Fruit fly (Drosophila melanogaster): Measurements from ENCODE around the gene kirre.

kirre gene

dm6 chrX:2936727-2937126 is 196.5 kb downstream of the kirre start, which contains the start of gene CG3598:
TSS of gene CG3598 (plus strand) at chrX:2937027.
- no peak for TF ChIP-seq achi (GFP tag; optimal IDR thresholded peaks at IDR 0.05)
- TF ChIP-seq CG11762 (GFP tag; optimal IDR thresholded peaks at IDR 0.05; ENCODE audit: insufficient read depth) = no peak
- TF ChIP-seq Eip75B (GFP tag; optimal IDR thresholded peaks at IDR 0.05) = no peak
- TF ChIP-seq topi (GFP tag; optimal IDR thresholded peaks at IDR 0.05) = no peak
- TF ChIP-seq pdm3 (GFP tag; optimal IDR thresholded peaks at IDR 0.05) = no peak
- TF ChIP-seq CG6163 (GFP tag; IDR thresholded peaks at IDR 0.05) = no peak
- no peak for TF ChIP-seq CG3919 (GFP tag; optimal IDR thresholded peaks at IDR 0.05)
- no peak for TF ChIP-seq acj6 (GFP tag; optimal IDR thresholded peaks at IDR 0.05)
- no peak for TF ChIP-seq esn (GFP tag; optimal IDR thresholded peaks at IDR 0.05)
- no peak for TF ChIP-seq CG7368 (GFP tag; optimal IDR thresholded peaks at IDR 0.05)

dm6 chrX:2938556-2938955 is 198.4 kb downstream of the kirre start, which contains the start of gene CG14420:
TSS of gene CG14420 (plus strand) at chrX:2938856.
- TF ChIP-seq CG34406 (GFP tag; optimal IDR thresholded peaks at IDR 0.05) = no peak
- no peak for TF ChIP-seq Eip78C (GFP tag)
- TF ChIP-seq Hr4 (GFP tag; optimal IDR thresholded peaks at IDR 0.05) = no peak
- no peak for TF ChIP-seq fd85E (GFP tag; optimal IDR thresholded peaks at IDR 0.05)
- no peak for TF ChIP-seq CG7368 (GFP tag; optimal IDR thresholded peaks at IDR 0.05)
- no peak for TF ChIP-seq CG6163 (GFP tag; IDR thresholded peaks at IDR 0.05)
- no peak for TF ChIP-seq Sox102F (GFP tag; optimal IDR thresholded peaks at IDR 0.05)
- TF ChIP-seq salr (GFP tag; optimal IDR thresholded peaks at IDR 0.05) = no peak
- TF ChIP-seq Ets21C (GFP tag; optimal IDR thresholded peaks at IDR 0.05) = no peak
- no peak for TF ChIP-seq Smox (GFP tag; optimal IDR thresholded peaks at IDR 0.05)
- TF ChIP-seq CG10669 (GFP tag; optimal IDR thresholded peaks at IDR 0.05) = no peak

- TF ChIP-seq achi (GFP tag; optimal IDR thresholded peaks at IDR 0.05) = no peak
- no peak for TF ChIP-seq esn (GFP tag; optimal IDR thresholded peaks at IDR 0.05)
- no peak for TF ChIP-seq dac (GFP tag; optimal IDR thresholded peaks at IDR 0.05)
- TF ChIP-seq CG34406 (GFP tag; optimal IDR thresholded peaks at IDR 0.05) = no peak
- no peak for TF ChIP-seq Sox15 (GFP tag; optimal IDR thresholded peaks at IDR 0.05)
Measured at dm6 chrX:2941108-2941507, 200.9 kb downstream of the kirre start, which contains the start of gene CG14421. TSS of gene CG14421 (plus strand) at chrX:2941408.

dm6 chrX:2943086-2943485 is 202.9 kb downstream of the kirre start, which contains the start of gene CG14422:
TSS of gene CG14422 (plus strand) at chrX:2943386.
- TF ChIP-seq CG8119 (GFP tag; IDR thresholded peaks at IDR 0.05) = no peak

- TF ChIP-seq CG7368 (GFP tag; optimal IDR thresholded peaks at IDR 0.05) (no peak), CG3032 (tag; optimal IDR thresholded peaks at IDR 0.05) (no peak), CG6808 (GFP tag; optimal IDR thresholded peaks at IDR 0.05) (no peak), CG3919 (GFP tag; optimal IDR thresholded peaks at IDR 0.05) (no peak), pdm3 (GFP tag; optimal IDR thresholded peaks at IDR 0.05) (no peak), svp (GFP tag) (no peak), CG15336 (GFP tag; IDR thresholded peaks at IDR 0.05) (no peak), Eip93F (GFP tag; optimal IDR thresholded peaks at IDR 0.05) (no peak)
Measured at dm6 chrX:2945103-2945502, 204.9 kb downstream of the kirre start, which contains the start of gene CG14423. TSS of gene CG14423 (plus strand) at chrX:2945403.

- TF ChIP-seq Gug (GFP tag; IDR thresholded peaks at IDR 0.05) (no peak), CG9139 (GFP tag; optimal IDR thresholded peaks at IDR 0.05) (no peak), eg (GFP tag; IDR thresholded peaks at IDR 0.05) (no peak), Blimp-1 (GFP tag; optimal IDR thresholded peaks at IDR 0.05) (no peak), CG8632 (GFP tag; optimal IDR thresholded peaks at IDR 0.05) (no peak), fkh (GFP tag; optimal IDR thresholded peaks at IDR 0.05) (no peak), CG1621 (tag; optimal IDR thresholded peaks at IDR 0.05) (no peak), CG3919 (GFP tag; optimal IDR thresholded peaks at IDR 0.05) (no peak), topi (GFP tag; optimal IDR thresholded peaks at IDR 0.05) (no peak), CG8319 (GFP tag; optimal IDR thresholded peaks at IDR 0.05) (no peak), CG6276 (GFP tag; optimal IDR thresholded peaks at IDR 0.05) (no peak), cyc (GFP tag; optimal IDR thresholded peaks at IDR 0.05) (no peak), net (GFP tag; optimal IDR thresholded peaks at IDR 0.05) (no peak), fd59A (GFP tag; optimal IDR thresholded peaks at IDR 0.05) (no peak), vri (GFP tag; optimal IDR thresholded peaks at IDR 0.05) (no peak), CG10669 (GFP tag; optimal IDR thresholded peaks at IDR 0.05) (no peak)
Measured at dm6 chrX:2946794-2947193, 206.6 kb downstream of the kirre start, which contains the start of gene CG17959. TSS of gene CG17959 (plus strand) at chrX:2947094.

Measured in whole organism, prepupa.